Worm (Caenorhabditis elegans) whole organism, mixed stage, embryonic: Measurements from ENCODE around the gene srx-1.

Experiments
- M03D4.4 ChIP-seq: sonication (generic microtip); optimal IDR thresholded peaks from 2 replicates; lab custom pipeline; 2017; ENCODE audit warnings: mild to moderate bottlenecking, missing genetic modification characterization, missing compliant biosample characterization
- blmp-1 ChIP-seq: fragments of 150-350 bp; optimal IDR thresholded peaks from 2 replicates; lab custom pipeline; 2014; ENCODE audit warnings: missing biosample characterization, missing genetic modification characterization
- flh-1 ChIP-seq: fragments of 200-800 bp; sonication (Bioruptor generic); optimal IDR thresholded peaks from 2 replicates; lab custom pipeline; 2018; ENCODE audit warnings: mild to moderate bottlenecking, missing genetic modification characterization, moderate library complexity, missing compliant biosample characterization
- hlh-1 ChIP-seq: fragments of 150-350 bp; optimal IDR thresholded peaks from 2 replicates; lab custom pipeline; 2014; ENCODE audit warnings: missing biosample characterization, missing genetic modification reagents, missing genetic modification characterization
- nhr-237 ChIP-seq: fragments of 150-350 bp; optimal IDR thresholded peaks from 2 replicates; lab custom pipeline; 2014; ENCODE audit warnings: missing biosample characterization, missing genetic modification characterization
- pha-4 ChIP-seq: fragments of 150-350 bp; optimal IDR thresholded peaks from 2 replicates; lab custom pipeline; 2018; ENCODE audit warnings: missing biosample characterization, missing genetic modification reagents, missing genetic modification characterization
- sptf-1 ChIP-seq: sonication (generic microtip); optimal IDR thresholded peaks from 2 replicates; lab custom pipeline; 2017; ENCODE audit warnings: mild to moderate bottlenecking, missing genetic modification characterization, moderate library complexity, missing compliant biosample characterization
- tbx-8 ChIP-seq: fragments of 200-800 bp; sonication (Bioruptor generic); optimal IDR thresholded peaks from 2 replicates; lab custom pipeline; 2018; ENCODE audit warnings: mild to moderate bottlenecking, missing genetic modification characterization, moderate library complexity, missing compliant biosample characterization

- TF ChIP-seq hlh-1 (tag; lab: Kevin White, UChicago) (no peak), nhr-237 (no peak), flh-1 (GFP tag; lab: Kevin White, UChicago) (no peak), M03D4.4 (tag; lab: Kevin White, UChicago) (no peak), tbx-8 (no peak), pha-4 (no peak), blmp-1 (no peak), sptf-1 (tag; lab: Kevin White, UChicago) (no peak)
Measured at ce11 chrV:9049271-9049670, 45.8 kb downstream of the srx-1 start.
